ENCODE assay signal across 2 fruit fly cellular contexts in genomic region chr2L:6210818-6211217, dm6.
TF ChIP-seq lines count a peak whose summit lies in the region.

No protein-coding gene starts in this region.

- TF ChIP-seq CTCF in whole organism, embryonic (GFP tag; optimal IDR thresholded peaks at IDR 0.05; lab: Kevin White, UChicago) = no peak

TF ChIP-seq in whole organism, embryonic, 481 proteins besides CTCF, POLR2A, EP300 and RAD21 (continues in another document):
- TF ChIP-seq unpg (GFP tag; optimal IDR thresholded peaks at IDR 0.05; lab: Kevin White, UChicago) (peak; percentile 5), az2 (GFP tag; optimal IDR thresholded peaks at IDR 0.05; lab: Kevin White, UChicago) (peak; percentile 4), Chrac-16 (GFP tag; optimal IDR thresholded peaks at IDR 0.05; lab: Kevin White, UChicago) (peak; percentile 3), CG12391 (tag; optimal IDR thresholded peaks at IDR 0.05; lab: Kevin White, UChicago) (peak; percentile 33), D (optimal IDR thresholded peaks at IDR 0.05; lab: Kevin White, UChicago) (no peak), D (GFP tag; optimal IDR thresholded peaks at IDR 0.05; lab: Kevin White, UChicago) (peak; percentile 16), tio (GFP tag; optimal IDR thresholded peaks at IDR 0.05; lab: Kevin White, UChicago) (peak; percentile 27), CG2712 (tag; optimal IDR thresholded peaks at IDR 0.05; lab: Kevin White, UChicago) (peak; percentile 39), lola (GFP tag; optimal IDR thresholded peaks at IDR 0.05; lab: Kevin White, UChicago) (peak in 1 of 3 experiments; percentile 42), Bdp1 (GFP tag; optimal IDR thresholded peaks at IDR 0.05; lab: Kevin White, UChicago) (no peak), ERR (GFP tag; optimal IDR thresholded peaks at IDR 0.05; lab: Kevin White, UChicago) (no peak), CG2678 (tag; optimal IDR thresholded peaks at IDR 0.05; lab: Kevin White, UChicago) (peak; percentile 7), E2f1 (GFP tag; IDR thresholded peaks at IDR 0.05; lab: Robert Waterston, UW) (no peak), CG1603 (tag; optimal IDR thresholded peaks at IDR 0.05; lab: Kevin White, UChicago) (no peak), dimm (GFP tag; IDR thresholded peaks at IDR 0.05; lab: Robert Waterston, UW) (no peak), dmrt11E (tag; optimal IDR thresholded peaks at IDR 0.05; lab: Kevin White, UChicago) (peak; percentile 70), Ssrp (tag; optimal IDR thresholded peaks at IDR 0.05; lab: Kevin White, UChicago) (peak; percentile 12), ind (GFP tag; optimal IDR thresholded peaks at IDR 0.05; lab: Kevin White, UChicago) (no peak), gem (tag; optimal IDR thresholded peaks at IDR 0.05; lab: Kevin White, UChicago) (peak; percentile 58), CG4424 (GFP tag; optimal IDR thresholded peaks at IDR 0.05; lab: Kevin White, UChicago) (peak; percentile 33), zfh2 (GFP tag; optimal IDR thresholded peaks at IDR 0.05; lab: Kevin White, UChicago) (no peak), crc (GFP tag; optimal IDR thresholded peaks at IDR 0.05; lab: Kevin White, UChicago) (no peak), CG7839 (tag; optimal IDR thresholded peaks at IDR 0.05; lab: Kevin White, UChicago) (peak; percentile 6), amos (GFP tag; IDR thresholded peaks at IDR 0.05; lab: Robert Waterston, UW; ENCODE audit: partially characterized antibody) (no peak), CG2129 (GFP tag; IDR thresholded peaks at IDR 0.05; lab: Robert Waterston, UW; ENCODE audit: partially characterized antibody) (no peak), bsh (GFP tag; optimal IDR thresholded peaks at IDR 0.05; lab: Kevin White, UChicago) (peak in 1 of 2 experiments; percentile 8), slbo (GFP tag; IDR thresholded peaks at IDR 0.05; lab: Robert Waterston, UW) (no peak), row (GFP tag; IDR thresholded peaks at IDR 0.05; lab: Robert Waterston, UW) (0 out of 3 replicates have a peak, but pooled peaks have one; percentile 18), org-1 (GFP tag; optimal IDR thresholded peaks at IDR 0.05; lab: Kevin White, UChicago) (no peak), CG31441 (GFP tag; IDR thresholded peaks at IDR 0.05; lab: Robert Waterston, UW) (peak; percentile 26; the same call in 1 of the 2 replicates), CG8290 (GFP tag; optimal IDR thresholded peaks at IDR 0.05; lab: Kevin White, UChicago) (no peak), CG8290 (tag; optimal IDR thresholded peaks at IDR 0.05; lab: Kevin White, UChicago) (no peak), CG11504 (tag; optimal IDR thresholded peaks at IDR 0.05; lab: Kevin White, UChicago) (peak; percentile 12), CG10979 (tag; optimal IDR thresholded peaks at IDR 0.05; lab: Kevin White, UChicago) (peak; percentile 39), CG9727 (GFP tag; optimal IDR thresholded peaks at IDR 0.05; lab: Kevin White, UChicago) (peak; percentile 18), Hr3 (GFP tag; optimal IDR thresholded peaks at IDR 0.05; lab: Kevin White, UChicago) (no peak), CG17361 (GFP tag; IDR thresholded peaks at IDR 0.05; lab: Robert Waterston, UW) (peak; percentile 32; the same call in 1 of the 3 replicates), ab (GFP tag; optimal IDR thresholded peaks at IDR 0.05; lab: Kevin White, UChicago) (no peak), Fer2 (tag; optimal IDR thresholded peaks at IDR 0.05; lab: Kevin White, UChicago) (no peak), CG13424 (tag; optimal IDR thresholded peaks at IDR 0.05; lab: Kevin White, UChicago) (peak; percentile 28), sens (GFP tag; lab: Kevin White, UChicago) (peak; percentile 86), chif (GFP tag; optimal IDR thresholded peaks at IDR 0.05; lab: Kevin White, UChicago) (peak in 1 of 2 experiments; percentile 13), CG14710 (tag; optimal IDR thresholded peaks at IDR 0.05; lab: Kevin White, UChicago) (peak; percentile 32), CG18764 (GFP tag; optimal IDR thresholded peaks at IDR 0.05; lab: Kevin White, UChicago) (no peak), ase (GFP tag; IDR thresholded peaks at IDR 0.05; lab: Robert Waterston, UW) (no peak)

TF ChIP-seq in whole organism, prepupa, 60 proteins besides CTCF, POLR2A, EP300 and RAD21:
- TF ChIP-seq CG15336 (GFP tag; IDR thresholded peaks at IDR 0.05; lab: Robert Waterston, UW) = no peak
- TF ChIP-seq CG32006 (GFP tag; optimal IDR thresholded peaks at IDR 0.05; lab: Kevin White, UChicago) = peak; percentile 13
- peak; percentile 60 for TF ChIP-seq Eip78C (GFP tag; lab: Kevin White, UChicago)
TF ChIP-seq in whole organism, prepupa: peak in this region for 2.
